Worm (Caenorhabditis elegans) whole organism, young adult: ENCODE measurements around the gene F08B4.8.
"Not testable (repeated sequence)": the region's sequence is repeated elsewhere in the genome, so short reads cannot be mapped to it uniquely, and the experiment has no call there.

ENCODE experiments used
- F57A8.1 ChIP-seq: fragments of 200-800 bp; sonication (Bioruptor generic); optimal IDR thresholded peaks from 2 replicates; lab custom pipeline; 2018; ENCODE audit warnings: mild to moderate bottlenecking, missing genetic modification characterization, moderate library complexity, missing compliant biosample characterization
- Y67H2A.10 ChIP-seq: fragments of 200-800 bp; sonication (Bioruptor generic); conservative IDR thresholded peaks from 2 replicates; pipeline ENCODE4 v1.3.6; 2022; ENCODE audit warnings: missing genetic modification reagents, missing genetic modification characterization, missing compliant biosample characterization
- ama-1 ChIP-seq, 3 experiments: fragments of 150-350 bp in 1 of 3; sonication (generic microtip) in 2 of 3; optimal IDR thresholded peaks; 2 replicates each; lab custom pipeline; 2014 to 2018; ENCODE audit warnings: missing biosample characterization in 2 of 3, missing genetic modification characterization in 2 of 3, missing genetic modification reagents in 2 of 3
- cebp-1 ChIP-seq, 2 experiments: fragments of 200-800 bp in 1 of 2; sonication (Bioruptor generic) in 1 of 2; sonication (generic microtip) in 1 of 2; IDR thresholded peaks in 1 of 2; optimal IDR thresholded peaks in 1 of 2; 2 replicates each; pipeline versions ENCODE4 v1.3.6 to Lab custom; 2017 to 2022; ENCODE audit warnings: missing compliant biosample characterization in 2 of 2, missing genetic modification characterization in 2 of 2, mild to moderate bottlenecking in 1 of 2, missing genetic modification reagents in 1 of 2, moderate library complexity in 1 of 2
- gei-17 ChIP-seq: fragments of 200-800 bp; sonication (Bioruptor generic); optimal IDR thresholded peaks from 2 replicates; lab custom pipeline; 2018; ENCODE audit warnings: mild to moderate bottlenecking, missing genetic modification characterization, missing compliant biosample characterization
- sea-2 ChIP-seq: fragments of 200-800 bp; sonication (Bioruptor generic); IDR thresholded peaks from 2 replicates; pipeline ENCODE4 v1.3.6; 2022; ENCODE audit warnings: missing genetic modification characterization, missing compliant biosample characterization
- ztf-6 ChIP-seq: fragments of 200-800 bp; sonication (Bioruptor generic); IDR thresholded peaks from 2 replicates; pipeline ENCODE4 v1.3.6; 2022; ENCODE audit warnings: missing genetic modification reagents, missing genetic modification characterization, missing compliant biosample characterization

DNA sequence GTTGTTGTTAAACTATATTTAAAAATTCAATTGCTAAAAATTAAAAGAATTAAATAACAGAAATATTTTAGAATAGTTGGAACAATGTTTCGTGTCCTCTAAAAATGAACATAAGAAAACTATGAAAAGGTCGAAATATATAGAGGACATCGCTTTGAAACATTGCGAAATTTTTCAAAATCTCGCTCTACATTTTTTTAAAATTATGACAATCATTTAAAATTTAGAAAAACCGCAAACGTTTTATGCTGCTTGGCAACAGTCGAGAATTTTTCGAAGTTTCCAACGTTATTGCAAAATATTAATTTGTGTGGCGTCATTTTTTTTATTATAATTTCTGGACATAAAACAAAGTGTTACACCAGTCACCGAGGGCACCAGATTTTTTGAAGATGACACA is 37.6 kb downstream of the F08B4.8 start, which contains the start of the genes parg-2 and ipla-5:
- TF ChIP-seq F57A8.1 (GFP tag; lab: Kevin White, UChicago); sea-2 (GFP tag; lab: Robert Waterston, UW); gei-17 (GFP tag; lab: Kevin White, UChicago); cebp-1 (GFP tag; IDR thresholded peaks at IDR 0.05; lab: Robert Waterston, UW); cebp-1 (tag; optimal IDR thresholded peaks at IDR 0.05; lab: Kevin White, UChicago); ama-1 (optimal IDR thresholded peaks at IDR 0.05; lab: Kevin White, UChicago); ama-1 (GFP tag; optimal IDR thresholded peaks at IDR 0.05; lab: Kevin White, UChicago); Y67H2A.10 (GFP tag; lab: Robert Waterston, UW); ztf-6 (GFP tag; lab: Robert Waterston, UW): not testable (repeated sequence)
